Worm (Caenorhabditis elegans) whole organism, young adult: ENCODE results near the gene F26F2.4.
"Not testable (repeated sequence)": the region's sequence is repeated elsewhere in the genome, so short reads cannot be mapped to it uniquely, and the experiment has no call there.

Experiments used
- B0019.2 ChIP-seq: fragments of 200-800 bp; sonication (Bioruptor generic); conservative IDR thresholded peaks from 2 replicates; pipeline ENCODE4 v1.3.6; 2022; ENCODE audit warnings: missing genetic modification reagents, missing genetic modification characterization, missing compliant biosample characterization
- D2030.7 ChIP-seq: fragments of 200-800 bp; sonication (Bioruptor generic); IDR thresholded peaks from 2 replicates; pipeline ENCODE4 v1.3.6; 2022; ENCODE audit warnings: missing genetic modification reagents, missing genetic modification characterization, missing compliant biosample characterization
- F39B2.1 ChIP-seq: fragments of 200-800 bp; sonication (Bioruptor generic); IDR thresholded peaks from 2 replicates; pipeline ENCODE4 v1.3.6; 2022; ENCODE audit warnings: missing genetic modification reagents, missing genetic modification characterization, missing compliant biosample characterization
- F52B5.7 ChIP-seq: sonication (generic microtip); optimal IDR thresholded peaks from 2 replicates; lab custom pipeline; 2016; ENCODE audit warnings: mild to moderate bottlenecking, missing genetic modification characterization, missing compliant biosample characterization
- F57A8.1 ChIP-seq: fragments of 200-800 bp; sonication (Bioruptor generic); optimal IDR thresholded peaks from 2 replicates; lab custom pipeline; 2018; ENCODE audit warnings: mild to moderate bottlenecking, missing genetic modification characterization, moderate library complexity, missing compliant biosample characterization
- K11D2.4 ChIP-seq: fragments of 200-800 bp; sonication (Bioruptor generic); IDR thresholded peaks from 2 replicates; pipeline ENCODE4 v1.3.6; 2022; ENCODE audit warnings: missing genetic modification reagents, missing genetic modification characterization, missing compliant biosample characterization
- T07F8.4 ChIP-seq: sonication (generic microtip); optimal IDR thresholded peaks from 2 replicates; lab custom pipeline; 2016; ENCODE audit warnings: mild to moderate bottlenecking, missing genetic modification characterization, moderate library complexity, missing compliant biosample characterization
- Y53F4B.3 ChIP-seq: fragments of 200-800 bp; sonication (Bioruptor generic); IDR thresholded peaks from 2 replicates; pipeline ENCODE4 v1.3.6; 2022; ENCODE audit warnings: missing genetic modification reagents, missing genetic modification characterization, missing compliant biosample characterization
- Y53G8AR.9 ChIP-seq: fragments of 200-800 bp; sonication (Bioruptor generic); conservative IDR thresholded peaks from 2 replicates; pipeline ENCODE4 v1.3.6; 2022; ENCODE audit warnings: missing genetic modification reagents, missing genetic modification characterization, missing compliant biosample characterization
- aptf-2 ChIP-seq: fragments of 200-800 bp; sonication (Bioruptor generic); conservative IDR thresholded peaks from 2 replicates; pipeline ENCODE4 v1.3.6; 2022; ENCODE audit warnings: missing genetic modification reagents, missing genetic modification characterization, missing compliant biosample characterization
- aptf-3 ChIP-seq: fragments of 200-800 bp; sonication (Bioruptor generic); IDR thresholded peaks from 2 replicates; pipeline ENCODE4 v1.3.6; 2022; ENCODE audit warnings: missing genetic modification characterization, missing compliant biosample characterization
- atf-7 ChIP-seq: sonication (generic microtip); optimal IDR thresholded peaks from 2 replicates; lab custom pipeline; 2017; ENCODE audit warnings: mild to moderate bottlenecking, missing genetic modification characterization, missing compliant biosample characterization
- attf-5 ChIP-seq: fragments of 200-800 bp; sonication (Bioruptor generic); optimal IDR thresholded peaks from 2 replicates; lab custom pipeline; 2018; ENCODE audit warnings: mild to moderate bottlenecking, missing genetic modification characterization, missing compliant biosample characterization
- ccch-3 ChIP-seq: fragments of 200-800 bp; sonication (Bioruptor generic); optimal IDR thresholded peaks from 2 replicates; lab custom pipeline; 2018; ENCODE audit warnings: mild to moderate bottlenecking, missing genetic modification characterization, missing compliant biosample characterization
- ceh-100 ChIP-seq: fragments of 200-800 bp; sonication (Bioruptor generic); IDR thresholded peaks from 2 replicates; pipeline ENCODE4 v1.3.6; 2022; ENCODE audit warnings: missing genetic modification reagents, missing genetic modification characterization, missing compliant biosample characterization
- dpff-1 ChIP-seq: sonication (generic microtip); optimal IDR thresholded peaks from 2 replicates; lab custom pipeline; 2017; ENCODE audit warnings: mild to moderate bottlenecking, missing genetic modification characterization, missing compliant biosample characterization
- dpl-1 ChIP-seq: fragments of 150-350 bp; optimal IDR thresholded peaks from 2 replicates; lab custom pipeline; 2014; ENCODE audit warnings: missing biosample characterization, missing genetic modification reagents, missing genetic modification characterization
- gei-17 ChIP-seq: fragments of 200-800 bp; sonication (Bioruptor generic); optimal IDR thresholded peaks from 2 replicates; lab custom pipeline; 2018; ENCODE audit warnings: mild to moderate bottlenecking, missing genetic modification characterization, missing compliant biosample characterization
- hmg-1.2 ChIP-seq: fragments of 200-800 bp; sonication (Bioruptor generic); IDR thresholded peaks from 2 replicates; pipeline ENCODE4 v1.3.6; 2022; ENCODE audit warnings: missing genetic modification reagents, missing genetic modification characterization, missing compliant biosample characterization
- lag-1 ChIP-seq: fragments of 200-800 bp; sonication (Bioruptor generic); IDR thresholded peaks from 2 replicates; pipeline ENCODE4 v1.3.6; 2022; ENCODE audit warnings: missing genetic modification reagents, missing genetic modification characterization, missing compliant biosample characterization
- lin-35 ChIP-seq, 3 experiments: fragments of 150-350 bp in 2 of 3; sonication (generic microtip) in 1 of 3; optimal IDR thresholded peaks; 2 replicates each; lab custom pipeline; 2014 to 2018; ENCODE audit warnings: missing biosample characterization in 3 of 3, missing genetic modification characterization in 3 of 3, missing genetic modification reagents in 3 of 3
- lir-1 ChIP-seq: fragments of 200-800 bp; sonication (Bioruptor generic); conservative IDR thresholded peaks from 2 replicates; pipeline ENCODE4 v1.3.6; 2022; ENCODE audit warnings: missing genetic modification reagents, missing genetic modification characterization, missing compliant biosample characterization
- lsy-27 ChIP-seq: sonication (generic microtip); optimal IDR thresholded peaks from 2 replicates; lab custom pipeline; 2017; ENCODE audit warnings: missing genetic modification characterization, mild to moderate bottlenecking, missing compliant biosample characterization, antibody characterized with exemption, missing genotype, borderline replicate concordance; ENCODE audit not compliant: insufficient read depth
- madf-10 ChIP-seq: sonication (generic microtip); optimal IDR thresholded peaks from 2 replicates; lab custom pipeline; 2016; ENCODE audit warnings: mild to moderate bottlenecking, missing genetic modification characterization, missing compliant biosample characterization
- mxl-1 ChIP-seq: sonication (generic microtip); optimal IDR thresholded peaks from 2 replicates; lab custom pipeline; 2016; ENCODE audit warnings: missing genetic modification characterization, missing compliant biosample characterization
- nfya-1 ChIP-seq: sonication (generic microtip); optimal IDR thresholded peaks from 2 replicates; lab custom pipeline; 2017; ENCODE audit warnings: antibody characterized with exemption, missing compliant biosample characterization, missing genetic modification characterization, borderline replicate concordance; ENCODE audit not compliant: insufficient read depth
- pbrm-1 ChIP-seq: fragments of 200-800 bp; sonication (Bioruptor generic); IDR thresholded peaks from 2 replicates; pipeline ENCODE4 v1.3.6; 2022; ENCODE audit warnings: missing genetic modification reagents, missing genetic modification characterization, missing compliant biosample characterization
- rpc-1 ChIP-seq, 2 experiments: fragments of 150-350 bp in 1 of 2; sonication (generic microtip) in 1 of 2; optimal IDR thresholded peaks; 2 replicates each; lab custom pipeline; 2014 to 2018; ENCODE audit warnings: missing biosample characterization in 1 of 2, missing genetic modification characterization in 1 of 2, missing genetic modification reagents in 1 of 2, missing genotype in 1 of 2
- snpc-1.3 ChIP-seq: sonication (generic microtip); optimal IDR thresholded peaks from 2 replicates; lab custom pipeline; 2017; ENCODE audit warnings: missing genetic modification characterization, mild to moderate bottlenecking, missing compliant biosample characterization, antibody characterized with exemption, moderate library complexity, missing genotype, missing genetic modification reagents; ENCODE audit not compliant: insufficient read depth
- snpc-3.4 ChIP-seq: sonication (generic microtip); optimal IDR thresholded peaks from 2 replicates; lab custom pipeline; 2017; ENCODE audit warnings: missing genetic modification characterization, mild to moderate bottlenecking, missing compliant biosample characterization, antibody characterized with exemption, moderate library complexity, missing genotype, missing genetic modification reagents
- tbp1 ChIP-seq: fragments of 200-800 bp; sonication (Bioruptor generic); optimal IDR thresholded peaks from 2 replicates; lab custom pipeline; 2018; ENCODE audit warnings: mild to moderate bottlenecking, missing genetic modification characterization, missing compliant biosample characterization
- unc-62 ChIP-seq: fragments of 150-350 bp; optimal IDR thresholded peaks from 2 replicates; lab custom pipeline; 2014; ENCODE audit warnings: missing biosample characterization, missing genetic modification reagents, missing genetic modification characterization
- ztf-25 ChIP-seq: fragments of 200-800 bp; sonication (Bioruptor generic); IDR thresholded peaks from 2 replicates; pipeline ENCODE4 v1.3.6; 2022; ENCODE audit warnings: missing genetic modification reagents, missing genetic modification characterization, missing compliant biosample characterization
- ztf-28 ChIP-seq: fragments of 200-800 bp; sonication (Bioruptor generic); IDR thresholded peaks from 2 replicates; pipeline ENCODE4 v1.3.6; 2022; ENCODE audit warnings: missing genetic modification reagents, missing genetic modification characterization, missing compliant biosample characterization

F26F2.4 gene

ce11 chrV:20561795-20562194 is 7.3 kb upstream of the F26F2.4 start, which contains the start of gene F26F2.1 (continued):
- no peak for TF ChIP-seq dpl-1
- no peak for TF ChIP-seq lin-35 (GFP tag; optimal IDR thresholded peaks at IDR 0.05; lab: Kevin White, UChicago)
- TF ChIP-seq snpc-3.4, result no peak
- no peak for TF ChIP-seq F39B2.1 (GFP tag; lab: Robert Waterston, UW)
- no peak for TF ChIP-seq ztf-25 (GFP tag; lab: Robert Waterston, UW)

ce11 chrV:20564054-20564453 is 5.0 kb upstream of the F26F2.4 start, which contains the start of gene F26F2.13:
TSS of gene F26F2.13 (plus strand) at chrV:20564354.
- not testable (repeated sequence) for TF ChIP-seq F39B2.1 (GFP tag; lab: Robert Waterston, UW); mxl-1 (tag; lab: Kevin White, UChicago); tbp1

- TF ChIP-seq attf-5 (GFP tag; lab: Kevin White, UChicago), result no peak
- TF ChIP-seq lir-1, result no peak
- TF ChIP-seq ccch-3 (GFP tag; lab: Kevin White, UChicago), result no peak
- TF ChIP-seq gei-17, result no peak
- no peak for TF ChIP-seq aptf-2 (GFP tag; lab: Robert Waterston, UW)
- TF ChIP-seq hmg-1.2 (GFP tag; lab: Robert Waterston, UW), result no peak
- no peak for TF ChIP-seq rpc-1 (optimal IDR thresholded peaks at IDR 0.05; lab: Kevin White, UChicago)
- no peak for TF ChIP-seq rpc-1 (tag; optimal IDR thresholded peaks at IDR 0.05; lab: Kevin White, UChicago)
- no peak for TF ChIP-seq unc-62 (GFP tag; lab: Kevin White, UChicago)
- no peak for TF ChIP-seq K11D2.4 (GFP tag; lab: Robert Waterston, UW)
- no peak for TF ChIP-seq T07F8.4 (tag; lab: Kevin White, UChicago)
- TF ChIP-seq Y53G8AR.9 (GFP tag; lab: Robert Waterston, UW), result no peak
- TF ChIP-seq lag-1 (GFP tag; lab: Robert Waterston, UW), result no peak
- TF ChIP-seq aptf-3 (GFP tag; lab: Robert Waterston, UW), result no peak
- TF ChIP-seq F39B2.1 (GFP tag; lab: Robert Waterston, UW), result no peak
Measured at ce11 chrV:20566454-20566853, 2.6 kb upstream of the F26F2.4 start, which contains the start of gene F26F2.3. TSS of gene F26F2.3 (minus strand) at chrV:20566554.

ce11 chrV:20573392-20573791 is 4.3 kb downstream of the F26F2.4 start, which contains the start of gene F26F2.5:
TSS of gene F26F2.5 (plus strand) at chrV:20573692.
- no peak for TF ChIP-seq nfya-1 (tag; lab: Kevin White, UChicago)
- TF ChIP-seq atf-7 (tag; lab: Kevin White, UChicago), result no peak
- no peak for TF ChIP-seq aptf-3 (GFP tag; lab: Robert Waterston, UW)
- no peak for TF ChIP-seq snpc-3.4
- no peak for TF ChIP-seq Y53F4B.3 (GFP tag; lab: Robert Waterston, UW)
- no peak for TF ChIP-seq F57A8.1
- no peak for TF ChIP-seq ceh-100 (GFP tag; lab: Robert Waterston, UW)
- TF ChIP-seq lin-35 (GFP tag; optimal IDR thresholded peaks at IDR 0.05; lab: Kevin White, UChicago), result no peak
- TF ChIP-seq lsy-27 (tag; lab: Kevin White, UChicago), result no peak

- no peak for TF ChIP-seq ztf-28 (GFP tag; lab: Robert Waterston, UW)
- TF ChIP-seq pbrm-1 (GFP tag; lab: Robert Waterston, UW), result no peak
- no peak for TF ChIP-seq snpc-1.3 (tag; lab: Kevin White, UChicago)
- TF ChIP-seq nfya-1 (tag; lab: Kevin White, UChicago), result no peak
- TF ChIP-seq madf-10 (tag; lab: Kevin White, UChicago), result no peak
- TF ChIP-seq T07F8.4 (tag; lab: Kevin White, UChicago), result no peak
- TF ChIP-seq B0019.2 (GFP tag; lab: Robert Waterston, UW), result no peak
- TF ChIP-seq dpff-1 (tag; lab: Kevin White, UChicago), result no peak
- TF ChIP-seq F52B5.7 (tag; lab: Kevin White, UChicago), result no peak
- TF ChIP-seq D2030.7 (GFP tag; lab: Robert Waterston, UW), result no peak
- no peak for TF ChIP-seq snpc-3.4
Measured at ce11 chrV:20574314-20574713, 5.2 kb downstream of the F26F2.4 start, which contains the start of gene clec-263. TSS of gene clec-263 (plus strand) at chrV:20574614.
